Fruit fly (Drosophila melanogaster) whole organism, adult: ENCODE results near the gene CG15880.
A peak's percentile ranks its signal among the peaks of the same experiment; 100 is the strongest.

ENCODE experiments used
- CG11617 ChIP-seq: fragments of 200-800 bp; sonication (Bioruptor generic); optimal IDR thresholded peaks from 2 replicates; lab custom pipeline; 2017; ENCODE audit warnings: mild to moderate bottlenecking, missing biosample characterization, missing genetic modification reagents, missing genetic modification characterization
- CG12768 ChIP-seq: fragments of 200-800 bp; sonication (Bioruptor generic); optimal IDR thresholded peaks from 2 replicates; lab custom pipeline; 2017; ENCODE audit warnings: missing biosample characterization, missing genetic modification characterization, mild to moderate bottlenecking, moderate library complexity, missing genetic modification reagents
- CG14711 ChIP-seq: fragments of 200-800 bp; sonication (Bioruptor generic); optimal IDR thresholded peaks from 2 replicates; lab custom pipeline; 2018; ENCODE audit warnings: missing biosample characterization, mild to moderate bottlenecking, missing genetic modification characterization, moderate library complexity
- CG1620 ChIP-seq: fragments of 200-800 bp; sonication (Bioruptor generic); optimal IDR thresholded peaks from 2 replicates; lab custom pipeline; 2016; ENCODE audit warnings: missing biosample characterization, missing genetic modification characterization
- CG33017 ChIP-seq: fragments of 200-800 bp; sonication (Bioruptor generic); optimal IDR thresholded peaks from 2 replicates; lab custom pipeline; 2018; ENCODE audit warnings: missing biosample characterization, mild to moderate bottlenecking, missing genetic modification characterization, moderate library complexity
- CG5204 ChIP-seq: fragments of 200-800 bp; sonication (Bioruptor generic); optimal IDR thresholded peaks from 2 replicates; lab custom pipeline; 2016; ENCODE audit warnings: missing biosample characterization, missing genetic modification characterization
- CG7045 ChIP-seq: fragments of 200-800 bp; sonication (Bioruptor generic); optimal IDR thresholded peaks from 2 replicates; lab custom pipeline; 2017; ENCODE audit warnings: missing biosample characterization, mild to moderate bottlenecking, missing genetic modification characterization
- CG7101 ChIP-seq: fragments of 200-800 bp; sonication (Bioruptor generic); optimal IDR thresholded peaks from 2 replicates; lab custom pipeline; 2018; ENCODE audit warnings: missing biosample characterization, mild to moderate bottlenecking, missing genetic modification characterization, moderate library complexity
- Clk ChIP-seq: fragments of 200-800 bp; sonication (Bioruptor generic); optimal IDR thresholded peaks from 2 replicates; lab custom pipeline; 2017; ENCODE audit warnings: missing biosample characterization, missing genetic modification characterization
- Crg-1 ChIP-seq: fragments of 200-800 bp; sonication (Bioruptor generic); optimal IDR thresholded peaks from 2 replicates; lab custom pipeline; 2016; ENCODE audit warnings: missing biosample characterization, missing genetic modification characterization
- Hr96 ChIP-seq: fragments of 200-800 bp; sonication (Bioruptor generic); optimal IDR thresholded peaks from 2 replicates; lab custom pipeline; 2016; ENCODE audit warnings: missing biosample characterization, missing genetic modification characterization
- Mnt ChIP-seq: fragments of 200-800 bp; sonication (Bioruptor generic); optimal IDR thresholded peaks from 2 replicates; lab custom pipeline; 2016; ENCODE audit warnings: missing biosample characterization, mild to moderate bottlenecking, missing genetic modification characterization
- bab1 ChIP-seq: fragments of 200-800 bp; sonication (Bioruptor generic); optimal IDR thresholded peaks from 3 replicates; lab custom pipeline; 2019; ENCODE audit warnings: missing biosample characterization, mild to moderate bottlenecking, missing genetic modification characterization, moderate library complexity
- cic ChIP-seq: fragments of 200-800 bp; sonication (Bioruptor generic); optimal IDR thresholded peaks from 2 replicates; lab custom pipeline; 2017; ENCODE audit warnings: missing biosample characterization, mild to moderate bottlenecking, missing genetic modification characterization, moderate library complexity
- cnc ChIP-seq, 2 experiments: fragments of >200 bp; optimal IDR thresholded peaks; 2 replicates each; lab custom pipeline; 2017
- kay ChIP-seq: fragments of 200-800 bp; sonication (Bioruptor generic); peaks from one replicate; lab custom pipeline; 2016; ENCODE audit warnings: missing biosample characterization, missing genetic modification characterization, borderline replicate concordance
- ovo ChIP-seq: fragments of 200-800 bp; sonication (Bioruptor generic); optimal IDR thresholded peaks from 2 replicates; lab custom pipeline; 2016; ENCODE audit warnings: missing biosample characterization, missing genetic modification characterization
- pad ChIP-seq: fragments of 200-800 bp; sonication (Bioruptor generic); optimal IDR thresholded peaks from 3 replicates; lab custom pipeline; 2017; ENCODE audit warnings: missing biosample characterization, missing genetic modification characterization, mild to moderate bottlenecking, moderate library complexity, missing genetic modification reagents
- tj ChIP-seq: fragments of 200-800 bp; sonication (Bioruptor generic); optimal IDR thresholded peaks from 3 replicates; lab custom pipeline; 2017; ENCODE audit warnings: missing biosample characterization, mild to moderate bottlenecking, missing genetic modification characterization, moderate library complexity
- toe ChIP-seq: fragments of 200-800 bp; sonication (Bioruptor generic); optimal IDR thresholded peaks from 2 replicates; lab custom pipeline; 2016; ENCODE audit warnings: missing biosample characterization, missing genetic modification characterization

The CG15880 gene

DNA sequence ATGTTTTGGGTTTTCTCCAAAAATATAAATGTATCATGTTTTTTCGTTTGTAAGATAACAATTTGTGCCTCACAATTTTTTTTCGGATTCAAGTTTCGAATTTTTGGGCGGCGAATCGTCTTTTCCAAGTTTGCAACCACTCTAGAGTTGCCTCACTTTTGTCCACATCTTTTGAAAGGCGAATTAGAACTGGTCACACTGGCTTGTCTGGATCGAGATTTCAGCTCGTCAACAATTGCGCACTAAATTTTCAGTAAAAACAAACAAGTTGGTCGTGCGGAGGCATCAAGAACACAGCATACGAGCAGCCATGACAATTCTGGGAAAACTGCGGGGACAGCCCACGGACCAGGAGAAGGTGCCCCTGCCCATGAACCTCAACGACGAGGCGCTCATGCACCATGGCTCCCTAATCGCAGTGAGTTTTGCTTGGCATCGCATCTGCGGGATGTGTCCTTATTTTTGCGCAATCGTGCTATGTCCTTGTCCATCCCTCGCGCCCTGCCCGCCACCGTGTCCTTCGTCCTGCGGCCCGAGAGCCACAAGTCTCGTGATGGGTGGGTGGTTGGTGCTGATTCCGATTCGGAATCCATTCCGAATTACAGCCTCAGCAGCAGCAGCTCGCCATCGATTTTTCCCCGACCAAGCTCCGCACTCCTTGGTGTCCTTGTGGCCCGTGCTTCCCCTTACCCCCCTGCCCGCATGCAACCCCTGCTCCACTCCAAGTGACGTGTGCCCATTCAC lies 3.7 kb upstream of the CG15880 start, which contains the start of gene CG3662:
Gene CG3662, plus strand, starts transcription at position 48 of the 744 bp plus-strand sequence.
- peak; percentile 14 for TF ChIP-seq CG33017 (tag; lab: Kevin White, UChicago)
- TF ChIP-seq toe (GFP tag; lab: Kevin White, UChicago): no peak
- no peak for TF ChIP-seq pad (GFP tag; lab: Kevin White, UChicago)
- peak; percentile 97 for TF ChIP-seq CG14711
- TF ChIP-seq Crg-1 (GFP tag; lab: Kevin White, UChicago): peak; percentile 10
- no peak for TF ChIP-seq cnc (optimal IDR thresholded peaks at IDR 0.05; lab: Kevin White, UChicago)
- peak; percentile 37 for TF ChIP-seq CG7101
- TF ChIP-seq kay (GFP tag; lab: Kevin White, UChicago): no peak
- no peak for TF ChIP-seq ovo (GFP tag; lab: Kevin White, UChicago)
- no peak for TF ChIP-seq CG5204
- peak; percentile 20 for TF ChIP-seq CG12768 (GFP tag; lab: Kevin White, UChicago)
- TF ChIP-seq bab1: peak; percentile 68
- TF ChIP-seq Hr96: peak; percentile 9
- TF ChIP-seq CG7045 (GFP tag; lab: Kevin White, UChicago): no peak
- TF ChIP-seq Mnt (GFP tag; lab: Kevin White, UChicago): peak; percentile 30
- peak; percentile 4 for TF ChIP-seq CG11617
- no peak for TF ChIP-seq tj (GFP tag; lab: Kevin White, UChicago)
- TF ChIP-seq Clk: no peak
- TF ChIP-seq CG1620: no peak
- no peak for TF ChIP-seq cic

DNA sequence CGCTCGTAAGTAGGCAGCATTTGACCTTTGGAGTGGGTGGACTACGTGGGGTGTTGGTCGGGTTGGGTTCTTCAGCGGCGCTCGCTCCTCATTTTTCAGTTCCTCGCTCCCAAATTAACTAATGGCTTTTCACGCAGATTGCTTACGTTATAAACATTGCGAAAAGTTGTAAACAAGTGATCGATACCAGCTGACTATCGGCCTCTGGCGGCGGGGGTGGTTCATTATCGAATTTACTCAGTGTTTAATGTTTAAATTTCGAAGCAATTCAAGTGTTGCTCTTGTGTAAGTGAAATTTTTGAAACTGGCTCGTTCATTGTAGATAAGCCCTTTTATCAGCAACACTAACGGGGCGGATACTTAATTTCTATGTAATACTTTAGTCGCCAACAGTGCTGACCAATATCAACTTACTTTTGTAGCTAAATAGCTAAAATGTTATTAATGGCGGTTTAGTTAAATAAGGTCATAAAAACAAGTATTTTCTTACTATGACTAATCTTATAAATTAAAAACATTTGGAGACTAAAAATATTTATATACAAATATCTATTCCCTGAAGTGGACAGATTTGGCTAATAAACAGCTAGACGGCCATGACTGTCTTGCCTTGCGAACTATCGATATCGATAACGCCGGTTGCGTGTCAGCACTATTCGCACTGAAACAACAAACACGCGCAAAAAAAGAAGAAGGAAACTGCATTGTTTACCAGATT lies 1.7 kb upstream of the CG15880 start, which contains the start of the genes PGAP2 and Clp:
Gene PGAP2, minus strand, starts transcription at position 194 of the 718 bp plus-strand sequence.
Gene Clp, plus strand, starts transcription at position 650 of the 718 bp plus-strand sequence.
- TF ChIP-seq cic: peak; percentile 21
- peak; percentile 59 for TF ChIP-seq CG7045 (GFP tag; lab: Kevin White, UChicago)
- TF ChIP-seq pad (GFP tag; lab: Kevin White, UChicago): peak; percentile 55
- TF ChIP-seq CG33017 (tag; lab: Kevin White, UChicago): peak; percentile 46
- TF ChIP-seq Clk: peak; percentile 42
- no peak for TF ChIP-seq kay (GFP tag; lab: Kevin White, UChicago)
- TF ChIP-seq Mnt (GFP tag; lab: Kevin White, UChicago): peak; percentile 64
- TF ChIP-seq cnc (optimal IDR thresholded peaks at IDR 0.05; lab: Kevin White, UChicago): no peak
- peak; percentile 71 for TF ChIP-seq CG1620
- TF ChIP-seq CG7101: peak; percentile 75
- peak; percentile 68 for TF ChIP-seq CG14711
- peak; percentile 78 for TF ChIP-seq CG11617
- peak; percentile 41 for TF ChIP-seq CG12768 (GFP tag; lab: Kevin White, UChicago)
- TF ChIP-seq bab1: peak; percentile 53
- peak; percentile 86 for TF ChIP-seq toe (GFP tag; lab: Kevin White, UChicago)
- TF ChIP-seq ovo (GFP tag; lab: Kevin White, UChicago): no peak
- TF ChIP-seq tj (GFP tag; lab: Kevin White, UChicago): peak; percentile 79
- TF ChIP-seq Crg-1 (GFP tag; lab: Kevin White, UChicago): peak; percentile 66
- TF ChIP-seq Hr96: peak; percentile 60
- no peak for TF ChIP-seq CG5204

DNA sequence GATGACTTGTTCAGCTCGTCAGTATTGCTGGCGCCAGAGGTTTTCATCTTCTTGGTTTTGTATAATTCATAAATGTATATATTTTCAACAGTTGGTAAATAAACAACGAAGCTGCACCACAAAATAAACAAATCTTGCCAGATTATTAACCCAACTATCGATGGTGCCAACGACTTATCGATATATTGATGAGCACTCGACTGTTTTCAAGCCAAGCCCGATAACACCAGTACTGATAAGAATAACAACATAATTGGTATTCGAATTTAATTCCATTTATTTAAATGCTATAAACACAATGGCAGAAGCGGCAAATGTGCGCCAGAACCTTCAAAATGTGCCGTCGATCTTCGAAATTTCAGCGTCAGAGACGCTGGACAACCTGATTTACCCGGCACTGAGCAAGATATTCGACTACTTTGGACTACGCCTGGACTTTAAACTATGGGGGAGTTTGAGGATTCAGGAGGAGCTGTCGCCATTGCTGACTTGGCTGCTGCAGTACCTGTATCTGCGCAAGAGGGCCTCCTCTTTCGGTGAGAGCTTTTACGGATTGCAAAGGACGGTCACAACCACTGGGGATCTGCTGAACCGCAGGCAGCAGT lies 1.9 kb downstream of the CG15880 start, which contains the start of the genes Saf6 and Pex12:
Gene Saf6, minus strand, starts transcription at position 166 of the 605 bp plus-strand sequence.
Gene Pex12, plus strand, starts transcription at position 209 of the 605 bp plus-strand sequence.
- TF ChIP-seq CG5204 (no peak), CG33017 (tag; lab: Kevin White, UChicago) (no peak), CG12768 (GFP tag; lab: Kevin White, UChicago) (peak; percentile 25), CG7045 (GFP tag; lab: Kevin White, UChicago) (no peak), CG14711 (no peak), Mnt (GFP tag; lab: Kevin White, UChicago) (peak; percentile 24), pad (GFP tag; lab: Kevin White, UChicago) (no peak), cnc (optimal IDR thresholded peaks at IDR 0.05; lab: Kevin White, UChicago) (no peak), Clk (no peak), bab1 (peak; percentile 37), cic (no peak), CG11617 (no peak), CG1620 (no peak), CG7101 (peak; percentile 11), Crg-1 (GFP tag; lab: Kevin White, UChicago) (no peak), ovo (GFP tag; lab: Kevin White, UChicago) (no peak), Hr96 (peak; percentile 12), tj (GFP tag; lab: Kevin White, UChicago) (peak; percentile 16), toe (GFP tag; lab: Kevin White, UChicago) (no peak), kay (GFP tag; lab: Kevin White, UChicago) (no peak)

DNA sequence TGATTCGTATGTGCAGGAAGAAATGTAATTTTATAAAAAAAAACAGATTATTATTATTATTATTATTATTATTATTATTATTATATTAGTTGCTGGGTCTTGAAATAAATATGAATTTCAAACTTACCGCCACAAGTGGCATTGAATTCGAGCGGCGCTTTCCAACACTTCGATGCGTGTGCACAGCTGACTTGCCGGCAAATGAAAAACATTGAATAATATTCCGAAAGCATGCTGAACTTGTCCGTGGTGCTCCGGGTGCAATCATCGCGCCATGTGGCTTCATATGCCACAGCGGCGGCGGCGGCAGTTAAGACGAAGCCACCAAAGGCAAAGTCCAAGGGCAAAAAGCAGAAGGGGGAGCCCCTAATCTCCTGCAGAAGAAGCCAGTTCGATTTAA lies 6.3 kb downstream of the CG15880 start, which contains the start of gene Dbp21E2:
Gene Dbp21E2, plus strand, starts transcription at position 180 of the 400 bp plus-strand sequence.
- no peak for TF ChIP-seq CG11617
- peak; percentile 2 for TF ChIP-seq Mnt (GFP tag; lab: Kevin White, UChicago)
- no peak for TF ChIP-seq CG12768 (GFP tag; lab: Kevin White, UChicago)
- TF ChIP-seq CG7101: peak; percentile 32

DNA sequence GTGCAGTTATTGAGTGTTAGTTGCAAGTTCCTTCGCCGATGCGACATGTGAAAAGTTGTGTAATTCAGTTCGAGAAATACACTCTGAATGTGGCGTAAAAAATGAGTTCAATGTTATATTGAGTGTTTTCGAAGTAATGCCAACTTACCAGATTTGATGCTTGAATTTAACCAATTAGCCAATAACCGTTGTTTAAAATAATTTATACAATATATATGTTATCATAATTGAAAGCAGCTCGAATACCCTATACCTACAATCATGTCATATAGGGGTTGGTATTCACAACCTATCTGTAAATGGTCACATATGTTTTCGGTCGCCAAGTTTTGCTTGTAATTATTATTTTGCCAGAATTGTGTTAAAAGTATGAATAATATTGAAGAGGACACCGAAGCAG lies 7.5 kb downstream of the CG15880 start, which contains the start of gene Nnf1b:
Gene Nnf1b, plus strand, starts transcription at position 301 of the 400 bp plus-strand sequence.
- no peak for TF ChIP-seq ovo (GFP tag; lab: Kevin White, UChicago)
- no peak for TF ChIP-seq CG33017 (tag; lab: Kevin White, UChicago)
- no peak for TF ChIP-seq tj (GFP tag; lab: Kevin White, UChicago)
- TF ChIP-seq CG5204: no peak
- TF ChIP-seq cic: no peak
